Fruit fly (Drosophila melanogaster) whole organism, embryonic: Measurements from ENCODE around the gene CG16984.

Source experiments
- ATbp ChIP-seq: fragments of 200-800 bp; sonication (Bioruptor generic); optimal IDR thresholded peaks from 2 replicates; lab custom pipeline; 2017; ENCODE audit warnings: missing biosample characterization, mild to moderate bottlenecking, missing genetic modification characterization, missing genetic modification reagents
- Atf-2 ChIP-seq: fragments of 200-800 bp; sonication (Bioruptor generic); optimal IDR thresholded peaks from 2 replicates; lab custom pipeline; 2016; ENCODE audit warnings: missing biosample characterization, missing genetic modification characterization
- CG10267 ChIP-seq: fragments of 200-800 bp; sonication (Bioruptor generic); optimal IDR thresholded peaks from 2 replicates; lab custom pipeline; 2018; ENCODE audit warnings: missing biosample characterization, mild to moderate bottlenecking, missing genetic modification characterization, moderate library complexity
- CG10321 ChIP-seq: fragments of 200-800 bp; sonication (Bioruptor generic); IDR thresholded peaks from 2 replicates; pipeline ENCODE4 v1.3.6; 2022; ENCODE audit warnings: missing biosample characterization, missing genetic modification characterization
- CG10959 ChIP-seq: fragments of 200-800 bp; sonication (Bioruptor generic); IDR thresholded peaks from 2 replicates; pipeline ENCODE4 v1.3.6; 2022; ENCODE audit warnings: missing biosample characterization, missing genetic modification characterization
- CG10979 ChIP-seq: fragments of 200-800 bp; sonication (Bioruptor generic); optimal IDR thresholded peaks from 2 replicates; lab custom pipeline; 2018; ENCODE audit warnings: missing biosample characterization, mild to moderate bottlenecking, missing genetic modification characterization, moderate library complexity
- CG11247 ChIP-seq: fragments of 200-800 bp; sonication (Bioruptor generic); IDR thresholded peaks from 2 replicates; pipeline ENCODE4 v1.3.6; 2022; ENCODE audit warnings: missing biosample characterization, missing genetic modification characterization
- CG12299 ChIP-seq: fragments of 200-800 bp; sonication (Bioruptor generic); optimal IDR thresholded peaks from 2 replicates; lab custom pipeline; 2018; ENCODE audit warnings: missing biosample characterization, mild to moderate bottlenecking, missing genetic modification characterization
- CG15514 ChIP-seq: fragments of 200-800 bp; sonication (Bioruptor generic); optimal IDR thresholded peaks from 3 replicates; lab custom pipeline; 2017; ENCODE audit warnings: missing biosample characterization, missing genetic modification characterization, mild to moderate bottlenecking, moderate library complexity, missing genetic modification reagents
- CG15601 ChIP-seq: fragments of 200-800 bp; sonication (Bioruptor generic); optimal IDR thresholded peaks from 3 replicates; lab custom pipeline; 2019; ENCODE audit warnings: missing biosample characterization, mild to moderate bottlenecking, missing genetic modification characterization, moderate library complexity
- CG15696 ChIP-seq: fragments of 200-800 bp; sonication (Bioruptor generic); optimal IDR thresholded peaks from 2 replicates; lab custom pipeline; 2019; ENCODE audit warnings: missing biosample characterization, mild to moderate bottlenecking, missing genetic modification characterization, moderate library complexity
- CG16863 ChIP-seq: fragments of 200-800 bp; sonication (Bioruptor generic); optimal IDR thresholded peaks from 3 replicates; lab custom pipeline; 2016; ENCODE audit warnings: missing biosample characterization, missing genetic modification characterization
- CG17361 ChIP-seq: fragments of 200-800 bp; sonication (Bioruptor generic); IDR thresholded peaks from 3 replicates; pipeline ENCODE4 v1.3.6; 2022; ENCODE audit warnings: missing biosample characterization, missing genetic modification characterization
- CG17385 ChIP-seq: fragments of 200-800 bp; sonication (Bioruptor generic); optimal IDR thresholded peaks from 3 replicates; lab custom pipeline; 2018; ENCODE audit warnings: missing biosample characterization, mild to moderate bottlenecking, missing genetic modification characterization
- CG2678 ChIP-seq: fragments of 200-800 bp; sonication (Bioruptor generic); optimal IDR thresholded peaks from 3 replicates; lab custom pipeline; 2019; ENCODE audit warnings: missing biosample characterization, mild to moderate bottlenecking, missing genetic modification characterization, moderate library complexity
- CG30020 ChIP-seq: fragments of 200-800 bp; optimal IDR thresholded peaks from 2 replicates; lab custom pipeline; 2019; ENCODE audit warnings: missing biosample characterization, mild to moderate bottlenecking, missing genetic modification characterization, moderate library complexity
- CG3065 ChIP-seq: fragments of 200-800 bp; sonication (Bioruptor generic); optimal IDR thresholded peaks from 2 replicates; lab custom pipeline; 2016; ENCODE audit warnings: missing biosample characterization, missing genetic modification characterization
- CG31365 ChIP-seq: fragments of 200-800 bp; sonication (Bioruptor generic); optimal IDR thresholded peaks from 2 replicates; lab custom pipeline; 2018; ENCODE audit warnings: missing biosample characterization, mild to moderate bottlenecking, missing genetic modification characterization
- CG32532 ChIP-seq: fragments of 200-800 bp; sonication (Bioruptor generic); IDR thresholded peaks from 2 replicates; pipeline ENCODE4 v1.3.6; 2022; ENCODE audit warnings: missing biosample characterization, missing genetic modification characterization
- CG33213 ChIP-seq: fragments of 200-800 bp; sonication (Bioruptor generic); optimal IDR thresholded peaks from 3 replicates; lab custom pipeline; 2016; ENCODE audit warnings: missing biosample characterization, missing genetic modification characterization
- CG8924 ChIP-seq: fragments of 200-800 bp; optimal IDR thresholded peaks from 3 replicates; lab custom pipeline; 2019; ENCODE audit warnings: missing biosample characterization, mild to moderate bottlenecking, missing genetic modification characterization, moderate library complexity
- Camta ChIP-seq: fragments of 200-800 bp; sonication (Bioruptor generic); optimal IDR thresholded peaks from 2 replicates; lab custom pipeline; 2016; ENCODE audit warnings: missing biosample characterization, missing genetic modification characterization
- Dip3 ChIP-seq: fragments of 200-800 bp; sonication (Bioruptor generic); optimal IDR thresholded peaks from 3 replicates; lab custom pipeline; 2016; ENCODE audit warnings: missing biosample characterization, missing genetic modification characterization
- Hsf ChIP-seq: fragments of 200-800 bp; sonication (Bioruptor generic); optimal IDR thresholded peaks from 3 replicates; lab custom pipeline; 2016; ENCODE audit warnings: missing biosample characterization, missing genetic modification characterization
- Med ChIP-seq: fragments of 200-800 bp; sonication (Bioruptor generic); peaks from one replicate; lab custom pipeline; 2016; ENCODE audit warnings: missing biosample characterization, missing genetic modification characterization, mild to moderate bottlenecking, inconsistent platforms, moderate library complexity
- Mrtf ChIP-seq: fragments of 200-800 bp; sonication (Bioruptor generic); IDR thresholded peaks from 3 replicates; pipeline ENCODE4 v1.3.6; 2022; ENCODE audit warnings: missing biosample characterization, missing genetic modification characterization
- Oli ChIP-seq: fragments of 200-800 bp; sonication (Bioruptor generic); optimal IDR thresholded peaks from 2 replicates; lab custom pipeline; 2018; ENCODE audit warnings: missing biosample characterization, mild to moderate bottlenecking, missing genetic modification characterization, moderate library complexity
- Side ChIP-seq: fragments of 200-800 bp; sonication (Bioruptor generic); optimal IDR thresholded peaks from 2 replicates; lab custom pipeline; 2016; ENCODE audit warnings: missing biosample characterization, missing genetic modification characterization
- bbx ChIP-seq: fragments of 200-800 bp; sonication (Bioruptor generic); IDR thresholded peaks from 2 replicates; pipeline ENCODE4 v1.3.6; 2022; ENCODE audit warnings: missing biosample characterization, missing genetic modification characterization; ENCODE audit not compliant: partially characterized antibody
- chn ChIP-seq: fragments of 200-800 bp; sonication (Bioruptor generic); optimal IDR thresholded peaks from 2 replicates; lab custom pipeline; 2016; ENCODE audit warnings: missing biosample characterization, missing genetic modification characterization
- crc ChIP-seq: fragments of 200-800 bp; sonication (Bioruptor generic); optimal IDR thresholded peaks from 2 replicates; lab custom pipeline; 2016; ENCODE audit warnings: missing biosample characterization, missing genetic modification characterization
- dimm ChIP-seq: fragments of 200-800 bp; sonication (Bioruptor generic); IDR thresholded peaks from 2 replicates; pipeline ENCODE4 v1.3.6; 2022; ENCODE audit warnings: missing biosample characterization, missing genetic modification characterization
- dpn ChIP-seq, 2 experiments: fragments of 200-800 bp; sonication (Bioruptor generic); optimal IDR thresholded peaks; 3 replicates each; lab custom pipeline; 2016; ENCODE audit warnings: missing biosample characterization in 2 of 2, missing genetic modification characterization in 2 of 2
- esg ChIP-seq: fragments of 200-800 bp; sonication (Bioruptor generic); conservative IDR thresholded peaks from 2 replicates; pipeline ENCODE4 v1.3.6; 2022; ENCODE audit warnings: missing biosample characterization, missing genetic modification characterization
- eve ChIP-seq, 2 experiments: fragments of >200 bp; optimal IDR thresholded peaks; 2 replicates each; lab custom pipeline; 2017; ENCODE audit warnings: missing biosample characterization in 2 of 2, missing genetic modification characterization in 2 of 2
- fd96Cb ChIP-seq: fragments of 200-800 bp; sonication (Bioruptor generic); optimal IDR thresholded peaks from 2 replicates; lab custom pipeline; 2018; ENCODE audit warnings: missing biosample characterization, mild to moderate bottlenecking, missing genetic modification characterization, moderate library complexity
- jigr1 ChIP-seq: fragments of 200-800 bp; sonication (Bioruptor generic); IDR thresholded peaks from 3 replicates; pipeline ENCODE4 v1.3.6; 2022; ENCODE audit warnings: missing biosample characterization, missing genetic modification characterization
- kay ChIP-seq: fragments of 200-800 bp; sonication (Bioruptor generic); optimal IDR thresholded peaks from 2 replicates; lab custom pipeline; 2016; ENCODE audit warnings: missing biosample characterization, missing genetic modification characterization
- knrl ChIP-seq: fragments of 200-800 bp; sonication (Bioruptor generic); IDR thresholded peaks from 3 replicates; pipeline ENCODE4 v1.3.6; 2022; ENCODE audit warnings: missing biosample characterization, missing genetic modification characterization; ENCODE audit not compliant: partially characterized antibody
- maf-S ChIP-seq: fragments of 200-800 bp; sonication (Bioruptor generic); optimal IDR thresholded peaks from 2 replicates; lab custom pipeline; 2016; ENCODE audit warnings: missing biosample characterization, missing genetic modification characterization
- nau ChIP-seq: fragments of 200-800 bp; sonication (Bioruptor generic); optimal IDR thresholded peaks from 3 replicates; lab custom pipeline; 2017; ENCODE audit warnings: missing biosample characterization, mild to moderate bottlenecking, missing genetic modification characterization, missing genetic modification reagents
- onecut ChIP-seq: fragments of 200-800 bp; sonication (Bioruptor generic); IDR thresholded peaks from 2 replicates; pipeline ENCODE4 v1.3.6; 2022; ENCODE audit warnings: missing biosample characterization, missing genetic modification characterization
- peb ChIP-seq: fragments of 200-800 bp; sonication (Bioruptor generic); IDR thresholded peaks from 2 replicates; pipeline ENCODE4 v1.3.6; 2022; ENCODE audit warnings: missing biosample characterization, missing genetic modification characterization
- pros ChIP-seq: fragments of 200-800 bp; sonication (Bioruptor generic); optimal IDR thresholded peaks from 3 replicates; lab custom pipeline; 2019; ENCODE audit warnings: missing biosample characterization, mild to moderate bottlenecking, missing genetic modification characterization, moderate library complexity
- pum ChIP-seq: fragments of 200-800 bp; sonication (Bioruptor generic); optimal IDR thresholded peaks from 2 replicates; lab custom pipeline; 2016; ENCODE audit warnings: missing biosample characterization, missing genetic modification characterization
- ranshi ChIP-seq: fragments of 200-800 bp; sonication (Bioruptor generic); IDR thresholded peaks from 2 replicates; pipeline ENCODE4 v1.3.6; 2022; ENCODE audit warnings: missing biosample characterization, missing genetic modification characterization
- repo ChIP-seq: fragments of 200-800 bp; sonication (Bioruptor generic); optimal IDR thresholded peaks from 2 replicates; lab custom pipeline; 2016; ENCODE audit warnings: missing biosample characterization, missing genetic modification characterization
- salm ChIP-seq: fragments of 200-800 bp; sonication (Bioruptor generic); optimal IDR thresholded peaks from 2 replicates; lab custom pipeline; 2018; ENCODE audit warnings: missing biosample characterization, mild to moderate bottlenecking, missing genetic modification characterization
- shn ChIP-seq: fragments of 200-800 bp; sonication (Bioruptor generic); optimal IDR thresholded peaks from 3 replicates; lab custom pipeline; 2016; ENCODE audit warnings: missing biosample characterization, missing genetic modification characterization
- ssp ChIP-seq: fragments of 200-800 bp; sonication (Bioruptor generic); IDR thresholded peaks from 2 replicates; pipeline ENCODE4 v1.3.6; 2022; ENCODE audit warnings: missing biosample characterization, missing genetic modification characterization
- tap ChIP-seq: fragments of 200-800 bp; optimal IDR thresholded peaks from 3 replicates; lab custom pipeline; 2019; ENCODE audit warnings: missing biosample characterization, mild to moderate bottlenecking, missing genetic modification characterization, moderate library complexity
- zfh1 ChIP-seq: fragments of 200-800 bp; sonication (Bioruptor generic); IDR thresholded peaks from 3 replicates; pipeline ENCODE4 v1.3.6; 2022; ENCODE audit warnings: missing biosample characterization, missing genetic modification characterization

CG16984 gene

dm6 chr3L:2571975-2572374, 23.6 kb upstream of the CG16984 start (continued):
- TF ChIP-seq kay (no peak), CG32532 (GFP tag; lab: Robert Waterston, UW) (0 out of 2 replicates have a peak, but pooled peaks have one; percentile 54), esg (GFP tag; lab: Robert Waterston, UW) (no peak), CG10959 (no peak), CG10979 (tag; lab: Kevin White, UChicago) (no peak), CG30020 (tag; lab: Kevin White, UChicago) (no peak), CG15696 (tag; lab: Kevin White, UChicago) (no peak), bbx (no peak), jigr1 (GFP tag; lab: Robert Waterston, UW) (no peak), zfh1 (GFP tag; lab: Robert Waterston, UW) (peak; percentile 63), nau (GFP tag; lab: Kevin White, UChicago) (peak; percentile 43), CG12299 (tag; lab: Kevin White, UChicago) (no peak), Dip3 (GFP tag; lab: Kevin White, UChicago) (no peak), CG33213 (peak; percentile 9), Side (GFP tag; lab: Kevin White, UChicago) (peak; percentile 6), Mrtf (GFP tag; lab: Robert Waterston, UW) (peak; percentile 62; the same call in 2 of the 3 replicates), tap (tag; lab: Kevin White, UChicago) (no peak), eve (GFP tag; optimal IDR thresholded peaks at IDR 0.05; lab: Kevin White, UChicago) (no peak), onecut (GFP tag; lab: Robert Waterston, UW) (0 out of 2 replicates have a peak, but pooled peaks have one; percentile 5), dimm (GFP tag; lab: Robert Waterston, UW) (no peak), salm (tag; lab: Kevin White, UChicago) (no peak), Med (peak; percentile 93), chn (GFP tag; lab: Kevin White, UChicago) (no peak), peb (GFP tag; lab: Robert Waterston, UW) (no peak), CG3065 (GFP tag; lab: Kevin White, UChicago) (no peak), CG8924 (tag; lab: Kevin White, UChicago) (no peak), CG10321 (GFP tag; lab: Robert Waterston, UW) (no peak), fd96Cb (peak; percentile 25), shn (GFP tag; lab: Kevin White, UChicago) (no peak), Oli (tag; lab: Kevin White, UChicago) (no peak), crc (GFP tag; lab: Kevin White, UChicago) (no peak), CG17361 (GFP tag; lab: Robert Waterston, UW) (no peak), CG10267 (tag; lab: Kevin White, UChicago) (no peak), Hsf (GFP tag; lab: Kevin White, UChicago) (no peak), ssp (GFP tag; lab: Robert Waterston, UW) (peak; percentile 36; the same call in 1 of the 2 replicates), Atf-2 (GFP tag; lab: Kevin White, UChicago) (no peak), knrl (GFP tag; lab: Robert Waterston, UW) (no peak), Camta (no peak), CG16863 (GFP tag; lab: Kevin White, UChicago) (no peak), CG2678 (tag; lab: Kevin White, UChicago) (no peak), ATbp (GFP tag; lab: Kevin White, UChicago) (no peak), ranshi (GFP tag; lab: Robert Waterston, UW) (peak; percentile 62), dpn (GFP tag; optimal IDR thresholded peaks at IDR 0.05; lab: Kevin White, UChicago) (no peak), CG15514 (GFP tag; lab: Kevin White, UChicago) (peak; percentile 23), pros (GFP tag; lab: Kevin White, UChicago) (no peak), CG31365 (tag; lab: Kevin White, UChicago) (no peak), CG15601 (tag; lab: Kevin White, UChicago) (no peak), maf-S (GFP tag; lab: Kevin White, UChicago) (peak; percentile 7), CG17385 (GFP tag; lab: Kevin White, UChicago) (no peak), pum (GFP tag; lab: Kevin White, UChicago) (no peak), CG11247 (GFP tag; lab: Robert Waterston, UW) (peak; percentile 68), repo (peak; percentile 26)
